Worm (Caenorhabditis elegans) whole organism, L1 larva: ENCODE results near the gene ZK829.1.

ENCODE experiments used
- C16A3.4 ChIP-seq: fragments of 150-350 bp; optimal IDR thresholded peaks from 2 replicates; lab custom pipeline; 2014; ENCODE audit warnings: missing biosample characterization, missing genetic modification characterization
- aha-1 ChIP-seq: fragments of 150-350 bp; optimal IDR thresholded peaks from 2 replicates; lab custom pipeline; 2014; ENCODE audit warnings: missing biosample characterization, missing genetic modification characterization
- aly-2 ChIP-seq: fragments of 150-350 bp; optimal IDR thresholded peaks from 2 replicates; lab custom pipeline; 2014; ENCODE audit warnings: missing biosample characterization, missing genetic modification characterization
- ama-1 ChIP-seq: fragments of 150-350 bp; optimal IDR thresholded peaks from 2 replicates; lab custom pipeline; 2014
- ceh-63 ChIP-seq: fragments of 200-800 bp; sonication (Bioruptor generic); optimal IDR thresholded peaks from 2 replicates; lab custom pipeline; 2018; ENCODE audit warnings: mild to moderate bottlenecking, missing genetic modification characterization, missing compliant biosample characterization
- elt-2 ChIP-seq: sonication (generic microtip); optimal IDR thresholded peaks from 2 replicates; lab custom pipeline; 2016; ENCODE audit warnings: missing genetic modification characterization, mild to moderate bottlenecking, inconsistent platforms, missing compliant biosample characterization, missing genetic modification reagents
- elt-3 ChIP-seq, 6 experiments: fragments of 150-350 bp in 1 of 6; sonication (generic microtip); optimal IDR thresholded peaks; 2 replicates each; lab custom pipeline; 2017 to 2018; ENCODE audit warnings: missing biosample characterization in 6 of 6, missing genetic modification characterization in 6 of 6, inconsistent platforms in 1 of 6
- ets-5 ChIP-seq: fragments of 200-800 bp; sonication (Bioruptor generic); IDR thresholded peaks from 2 replicates; pipeline ENCODE4 v1.3.6; 2022; ENCODE audit warnings: missing genetic modification characterization, missing compliant biosample characterization
- fkh-10 ChIP-seq: sonication (generic microtip); optimal IDR thresholded peaks from 2 replicates; lab custom pipeline; 2017; ENCODE audit warnings: missing biosample characterization, missing genetic modification reagents, missing genetic modification characterization
- lin-14 ChIP-seq: fragments of 200-800 bp; sonication (Bioruptor generic); optimal IDR thresholded peaks from 2 replicates; lab custom pipeline; 2018; ENCODE audit warnings: mild to moderate bottlenecking, missing genetic modification characterization, moderate library complexity, missing compliant biosample characterization
- lin-15B ChIP-seq: fragments of 150-350 bp; sonication (generic microtip); optimal IDR thresholded peaks from 3 replicates; lab custom pipeline; 2014; ENCODE audit warnings: missing biosample characterization, missing genetic modification characterization
- lin-35 ChIP-seq, 2 experiments: fragments of 150-350 bp; optimal IDR thresholded peaks; 2 replicates each; lab custom pipeline; 2014; ENCODE audit warnings: missing biosample characterization in 2 of 2, missing genetic modification characterization in 2 of 2, missing genetic modification reagents in 2 of 2
- lir-3 ChIP-seq: sonication (generic microtip); optimal IDR thresholded peaks from 2 replicates; lab custom pipeline; 2016; ENCODE audit warnings: mild to moderate bottlenecking, missing genetic modification characterization, moderate library complexity, missing compliant biosample characterization; ENCODE audit not compliant: poor library complexity
- mef-2 ChIP-seq: fragments of 150-350 bp; optimal IDR thresholded peaks from 2 replicates; lab custom pipeline; 2014; ENCODE audit warnings: missing biosample characterization, missing genetic modification characterization
- mep-1 ChIP-seq: fragments of 150-350 bp; optimal IDR thresholded peaks from 2 replicates; lab custom pipeline; 2014; ENCODE audit warnings: missing biosample characterization, missing genetic modification characterization
- nhr-12 ChIP-seq: sonication (generic microtip); optimal IDR thresholded peaks from 2 replicates; lab custom pipeline; 2017; ENCODE audit warnings: missing biosample characterization, missing genetic modification characterization
- nhr-20 ChIP-seq: sonication (generic microtip); optimal IDR thresholded peaks from 2 replicates; lab custom pipeline; 2016; ENCODE audit warnings: mild to moderate bottlenecking, missing genetic modification characterization, missing compliant biosample characterization
- nhr-237 ChIP-seq: fragments of 150-350 bp; optimal IDR thresholded peaks from 2 replicates; lab custom pipeline; 2014; ENCODE audit warnings: missing biosample characterization, missing genetic modification characterization
- nhr-28 ChIP-seq: fragments of 150-350 bp; optimal IDR thresholded peaks from 2 replicates; lab custom pipeline; 2014; ENCODE audit warnings: missing biosample characterization, missing genetic modification characterization
- nhr-47 ChIP-seq: sonication (generic microtip); optimal IDR thresholded peaks from 2 replicates; lab custom pipeline; 2016; ENCODE audit warnings: mild to moderate bottlenecking, missing genetic modification characterization, moderate library complexity, missing compliant biosample characterization
- nhr-71 ChIP-seq: sonication (generic microtip); optimal IDR thresholded peaks from 2 replicates; lab custom pipeline; 2016; ENCODE audit warnings: mild to moderate bottlenecking, missing genetic modification characterization, moderate library complexity, missing compliant biosample characterization
- nhr-76 ChIP-seq: sonication (generic microtip); optimal IDR thresholded peaks from 2 replicates; lab custom pipeline; 2017; ENCODE audit warnings: missing biosample characterization, missing genetic modification characterization
- nhr-85 ChIP-seq: sonication (generic microtip); peaks from one replicate; lab custom pipeline; 2016; ENCODE audit warnings: missing genetic modification characterization, inconsistent platforms, missing compliant biosample characterization
- nhr-90 ChIP-seq: sonication (generic microtip); optimal IDR thresholded peaks from 2 replicates; lab custom pipeline; 2016; ENCODE audit warnings: mild to moderate bottlenecking, missing genetic modification characterization, missing compliant biosample characterization; ENCODE audit not compliant: poor library complexity
- rnt-1 ChIP-seq: sonication (generic microtip); optimal IDR thresholded peaks from 2 replicates; lab custom pipeline; 2016; ENCODE audit warnings: mild to moderate bottlenecking, missing genetic modification characterization, moderate library complexity, missing compliant biosample characterization
- skn-1 ChIP-seq: fragments of 150-350 bp; optimal IDR thresholded peaks from 2 replicates; lab custom pipeline; 2014; ENCODE audit warnings: missing biosample characterization, missing genetic modification characterization
- snpc-4 ChIP-seq: fragments of 150-350 bp; optimal IDR thresholded peaks from 2 replicates; lab custom pipeline; 2014; ENCODE audit warnings: missing biosample characterization, missing genetic modification characterization
- snu-23 ChIP-seq: sonication (generic microtip); optimal IDR thresholded peaks from 2 replicates; lab custom pipeline; 2016; ENCODE audit warnings: missing genetic modification characterization, missing compliant biosample characterization
- sox-4 ChIP-seq: sonication (generic microtip); optimal IDR thresholded peaks from 2 replicates; lab custom pipeline; 2016; ENCODE audit warnings: missing genetic modification characterization, missing compliant biosample characterization
- unc-130 ChIP-seq: fragments of 150-350 bp; optimal IDR thresholded peaks from 2 replicates; lab custom pipeline; 2017; ENCODE audit warnings: missing biosample characterization, missing genetic modification characterization, inconsistent platforms
- unc-30 ChIP-seq: sonication (generic microtip); optimal IDR thresholded peaks from 2 replicates; lab custom pipeline; 2017; ENCODE audit warnings: missing biosample characterization, missing genetic modification characterization
- vab-15 ChIP-seq: sonication (generic microtip); optimal IDR thresholded peaks from 2 replicates; lab custom pipeline; 2017; ENCODE audit warnings: missing genotype, mild to moderate bottlenecking, missing genetic modification characterization, missing compliant biosample characterization
- zag-1 ChIP-seq: fragments of 150-350 bp; optimal IDR thresholded peaks from 2 replicates; lab custom pipeline; 2014; ENCODE audit warnings: missing biosample characterization, missing genetic modification characterization
- ztf-11 ChIP-seq, 2 experiments: sonication (generic microtip); optimal IDR thresholded peaks; 2 replicates each; lab custom pipeline; 2016 to 2017; ENCODE audit warnings: missing genetic modification characterization in 2 of 2, missing biosample characterization in 1 of 2, missing compliant biosample characterization in 1 of 2

Gene ZK829.1

ce11 chrIV:11919067-11919466 is 23.1 kb downstream of the ZK829.1 start:
- no peak for TF ChIP-seq sox-4 (tag; lab: Kevin White, UChicago)
- no peak for TF ChIP-seq aha-1 (tag; lab: Kevin White, UChicago)
- no peak for TF ChIP-seq skn-1 (tag; lab: Kevin White, UChicago)
- TF ChIP-seq nhr-20 (tag; lab: Kevin White, UChicago) = no peak
- TF ChIP-seq nhr-12 (tag; lab: Kevin White, UChicago) = no peak
- TF ChIP-seq unc-130 (tag; lab: Kevin White, UChicago) = no peak
- TF ChIP-seq rnt-1 (tag; lab: Kevin White, UChicago) = no peak
- TF ChIP-seq aly-2 (tag; lab: Kevin White, UChicago) = no peak
- no peak for TF ChIP-seq nhr-237 (tag; lab: Kevin White, UChicago)
- TF ChIP-seq nhr-47 = no peak
- no peak for TF ChIP-seq ceh-63 (GFP tag; lab: Kevin White, UChicago)
- TF ChIP-seq lin-15B = no peak
- TF ChIP-seq, all 84 proteins: peak for 0

- TF ChIP-seq fkh-10 (GFP tag; lab: Kevin White, UChicago) = no peak
- TF ChIP-seq nhr-47 = no peak
- TF ChIP-seq nhr-28 = no peak
- TF ChIP-seq nhr-90 (tag; lab: Kevin White, UChicago) = no peak
- TF ChIP-seq elt-2 (tag; lab: Kevin White, UChicago) = peak; percentile 51
- TF ChIP-seq ztf-11 (tag; optimal IDR thresholded peaks at IDR 0.05; lab: Kevin White, UChicago) = no peak
- TF ChIP-seq rnt-1 (tag; lab: Kevin White, UChicago) = no peak
- TF ChIP-seq ama-1 = no peak
Measured at ce11 chrIV:11917886-11918285, 24.3 kb downstream of the ZK829.1 start.

ce11 chrIV:11916907-11917306 is 25.3 kb downstream of the ZK829.1 start, which contains the start of gene ZK822.10:
ZK822.10 (plus strand) TSS chrIV:11917137.
- TF ChIP-seq nhr-20 (tag; lab: Kevin White, UChicago) (peak; percentile 35), vab-15 (tag; lab: Kevin White, UChicago) (no peak), lir-3 (tag; lab: Kevin White, UChicago) (no peak), lin-15B (no peak), ama-1 (no peak), unc-30 (tag; lab: Kevin White, UChicago) (no peak), ceh-63 (GFP tag; lab: Kevin White, UChicago) (no peak), elt-2 (tag; lab: Kevin White, UChicago) (peak; percentile 61), nhr-71 (tag; lab: Kevin White, UChicago) (peak; percentile 28), nhr-85 (tag; lab: Kevin White, UChicago) (peak; percentile 55), nhr-76 (tag; lab: Kevin White, UChicago) (no peak), C16A3.4 (tag; lab: Kevin White, UChicago) (peak; percentile 9), snpc-4 (tag; lab: Kevin White, UChicago) (no peak), mef-2 (tag; lab: Kevin White, UChicago) (no peak)

ce11 chrIV:11915768-11916453 is 26.3 kb downstream of the ZK829.1 start, which contains the start of gene ZK822.9:
ZK822.9 (plus strand) TSS chrIV:11915947.
- peak; percentile 75 for TF ChIP-seq nhr-85 (tag; lab: Kevin White, UChicago)
- peak; percentile 38 for TF ChIP-seq snu-23 (GFP tag; lab: Kevin White, UChicago)
- TF ChIP-seq mep-1 (tag; lab: Kevin White, UChicago) = peak; percentile 14
- TF ChIP-seq nhr-90 (tag; lab: Kevin White, UChicago) = peak; percentile 5
- peak in 2 of 6 experiments; percentile 9 to 25 for TF ChIP-seq elt-3 (tag; optimal IDR thresholded peaks at IDR 0.05; lab: Kevin White, UChicago)
- peak; percentile 38 for TF ChIP-seq nhr-20 (tag; lab: Kevin White, UChicago)
- TF ChIP-seq lin-35 (GFP tag; optimal IDR thresholded peaks at IDR 0.05; lab: Kevin White, UChicago) = peak in 1 of 2 experiments; percentile 50
- peak; percentile 32 for TF ChIP-seq nhr-71 (tag; lab: Kevin White, UChicago)
- TF ChIP-seq snpc-4 (tag; lab: Kevin White, UChicago) = no peak
- peak; percentile 6 for TF ChIP-seq lin-14 (GFP tag; lab: Kevin White, UChicago)
- TF ChIP-seq ets-5 (GFP tag; lab: Robert Waterston, UW) = no peak
- no peak for TF ChIP-seq lin-15B
- TF ChIP-seq zag-1 (tag; lab: Kevin White, UChicago) = no peak
- TF ChIP-seq elt-2 (tag; lab: Kevin White, UChicago) = peak; percentile 48
